Fruit fly (Drosophila melanogaster) S2 (cell line): ENCODE data around the gene PPP4R2r.

ENCODE experiments used
- CG8478 ChIP-seq: fragments of >200 bp; optimal IDR thresholded peaks from 2 replicates; lab custom pipeline; 2018
- CTCF ChIP-seq, 2 experiments: fragments of >200 bp; optimal IDR thresholded peaks; 2 replicates each; lab custom pipeline; 2018

dm6 chrX:10487105-10487504, 8.5 kb downstream of the PPP4R2r start, which contains the start of gene CG32687:
- TF ChIP-seq CTCF (optimal IDR thresholded peaks at IDR 0.05; lab: Kevin White, UChicago) = no peak
- TF ChIP-seq CG8478 (lab: Kevin White, UChicago) = no peak
